Fruit fly (Drosophila melanogaster): ENCODE measurements around the gene Sec15.

Gene Sec15

dm6 chr3R:21127352-21127985, 19.7 kb upstream of the Sec15 start, which contains the start of the genes slmb and CG5793:
Gene slmb, minus strand, starts transcription at chr3R:21127485.
Gene CG5793, plus strand, starts transcription at chr3R:21127573.
- no peak for TF ChIP-seq CG8478 (optimal IDR thresholded peaks at IDR 0.05)
- TF ChIP-seq CTCF (optimal IDR thresholded peaks at IDR 0.05), result peak in 1 of 2 experiments; percentile 7

dm6 chr3R:21126673-21127284, 19.0 kb upstream of the Sec15 start:
- TF ChIP-seq CG8478 (optimal IDR thresholded peaks at IDR 0.05), result no peak
- peak in 1 of 2 experiments; percentile 37 for TF ChIP-seq CTCF (optimal IDR thresholded peaks at IDR 0.05)

DNA sequence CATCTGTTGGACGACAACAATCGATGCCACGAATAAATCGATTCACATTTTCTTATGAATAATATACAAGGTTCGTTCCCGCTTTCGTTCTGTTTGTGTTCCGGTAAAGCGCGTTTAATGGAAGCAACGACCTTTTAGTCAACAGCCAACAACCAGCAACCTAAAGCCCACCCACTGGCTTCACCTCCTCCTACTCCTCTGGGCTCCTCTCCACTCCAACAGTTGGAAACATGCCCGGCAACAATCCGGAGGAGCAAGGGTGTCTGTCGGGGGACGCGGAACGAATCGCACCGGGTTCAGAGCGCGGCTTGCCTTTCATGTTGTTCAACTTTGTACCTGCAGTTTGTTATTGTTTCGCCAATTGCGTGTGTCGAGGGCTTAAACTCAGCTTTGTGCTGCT, 16.5 kb upstream of the Sec15 start:
- no peak for TF ChIP-seq CG8478 (optimal IDR thresholded peaks at IDR 0.05)
- no peak for TF ChIP-seq CTCF (optimal IDR thresholded peaks at IDR 0.05)

dm6 chr3R:21118784-21119183, 11.0 kb upstream of the Sec15 start, which contains the start of gene Bdbt:
Gene Bdbt, minus strand, starts transcription at chr3R:21118856.
- no peak for TF ChIP-seq CG8478 (optimal IDR thresholded peaks at IDR 0.05)
- no peak for TF ChIP-seq CTCF (optimal IDR thresholded peaks at IDR 0.05)

DNA sequence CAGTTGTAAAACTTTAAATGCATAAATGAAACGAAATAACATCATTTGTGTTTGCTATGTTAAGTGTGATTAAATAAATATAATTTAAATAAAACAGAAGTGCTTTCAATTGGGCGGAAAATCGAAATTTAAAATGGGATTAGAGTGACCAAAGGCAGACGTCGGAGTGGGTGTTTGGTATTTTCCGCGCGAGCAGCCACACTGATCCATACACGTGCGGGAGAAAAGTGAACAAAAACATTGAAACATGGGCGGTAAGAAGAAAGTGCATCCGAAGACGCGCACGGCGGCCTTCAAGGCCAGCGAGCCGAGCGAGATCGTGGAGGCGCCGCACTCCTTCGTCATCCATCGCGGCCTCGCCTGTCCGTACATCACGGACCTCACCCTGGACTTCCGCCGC, 8.3 kb upstream of the Sec15 start, which contains the start of gene ppan:
TSS of gene ppan (plus strand) at position 198 of the 400 bp plus-strand sequence.
- no peak for TF ChIP-seq CG8478 (optimal IDR thresholded peaks at IDR 0.05)
- no peak for TF ChIP-seq CTCF (optimal IDR thresholded peaks at IDR 0.05)

dm6 chr3R:21112742-21113465, 5.1 kb upstream of the Sec15 start:
- TF ChIP-seq CTCF (optimal IDR thresholded peaks at IDR 0.05) (no peak), CG8478 (optimal IDR thresholded peaks at IDR 0.05) (no peak)

DNA sequence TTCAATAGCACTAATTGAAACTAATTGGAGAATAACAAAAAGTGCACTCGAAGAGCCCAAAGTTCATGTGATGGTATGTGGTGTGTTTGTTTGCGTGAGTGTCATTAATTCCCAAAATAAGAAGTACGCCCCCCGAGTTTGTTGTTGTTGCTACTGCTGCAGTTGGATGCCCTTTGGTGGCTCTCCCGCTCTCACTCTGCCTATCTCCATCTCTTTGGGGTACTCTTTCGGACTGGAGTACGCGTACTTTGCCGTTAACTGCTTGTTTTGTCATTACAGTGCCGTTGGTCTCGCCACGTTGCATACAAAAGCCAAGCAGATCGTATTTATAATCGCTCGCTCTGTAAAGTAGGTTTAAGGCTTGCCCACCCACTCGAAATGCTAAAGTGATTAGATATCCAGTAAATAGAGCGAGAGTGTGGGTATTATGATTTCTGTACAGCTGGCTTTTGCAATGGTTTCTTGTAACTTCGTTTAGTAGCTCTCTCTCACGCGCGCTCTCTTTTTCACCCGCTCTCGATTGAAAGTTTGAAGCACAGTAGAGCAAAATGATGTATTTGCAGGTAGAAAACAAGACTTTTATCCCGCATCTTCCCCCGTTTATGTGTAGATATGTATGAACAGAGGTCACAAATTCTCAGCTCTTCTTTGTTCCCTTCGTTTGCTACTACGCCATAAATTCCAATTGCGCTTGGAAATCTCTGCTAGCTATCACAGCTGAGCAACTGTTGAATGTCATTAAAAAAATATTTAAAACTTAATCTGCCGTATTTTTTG, 4.4 kb upstream of the Sec15 start:
- no peak for TF ChIP-seq CTCF (optimal IDR thresholded peaks at IDR 0.05)
- TF ChIP-seq CG8478 (optimal IDR thresholded peaks at IDR 0.05), result no peak

DNA sequence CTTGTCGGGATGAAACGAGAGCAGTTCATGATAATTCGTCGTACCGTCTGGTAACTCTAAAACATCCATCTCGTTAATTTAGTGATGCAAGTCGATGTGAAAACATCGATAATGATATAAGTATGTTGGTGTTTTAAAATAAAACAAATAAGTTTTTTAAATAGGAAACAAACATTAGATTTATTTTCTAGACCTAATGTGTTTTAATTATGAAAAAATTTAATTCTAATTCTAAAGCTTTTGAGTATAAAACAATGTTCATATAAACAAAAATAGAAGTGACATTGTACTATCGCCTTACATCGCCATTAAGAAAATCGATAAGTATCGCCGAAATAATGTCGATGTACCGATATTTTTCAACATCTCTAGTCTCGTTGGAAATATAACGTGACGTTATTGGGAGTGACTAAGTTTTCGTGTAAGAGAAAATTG, 3.3 kb upstream of the Sec15 start, which contains the start of gene Rab11:
TSS of gene Rab11 (plus strand) at position 363 of the 435 bp plus-strand sequence.
- TF ChIP-seq CG8478 (optimal IDR thresholded peaks at IDR 0.05) (no peak), CTCF (optimal IDR thresholded peaks at IDR 0.05) (no peak)

dm6 chr3R:21109712-21110111, 1.9 kb upstream of the Sec15 start:
- TF ChIP-seq CG8478 (optimal IDR thresholded peaks at IDR 0.05), result no peak
- TF ChIP-seq CTCF (optimal IDR thresholded peaks at IDR 0.05), result no peak

DNA sequence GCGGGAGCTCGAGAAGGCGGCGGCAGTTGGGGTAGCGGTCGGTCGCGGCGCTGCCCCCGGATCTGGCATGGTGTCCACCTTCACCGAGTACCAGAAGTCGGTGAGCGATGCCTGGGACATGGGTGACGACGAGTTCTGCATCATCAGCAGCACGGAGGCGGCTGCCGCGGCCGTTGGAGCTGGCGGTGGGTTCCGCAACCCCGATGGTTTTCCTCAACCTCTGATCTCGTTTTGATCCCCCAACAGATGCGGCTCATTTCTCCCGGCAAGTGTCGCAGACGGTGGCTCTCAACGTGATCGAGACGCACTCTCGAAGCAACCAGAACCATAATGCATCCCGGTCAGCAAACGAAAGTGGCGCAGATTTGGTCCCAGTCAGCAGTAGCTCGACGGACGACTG, 5.3 kb downstream of the Sec15 start:
- no peak for TF ChIP-seq CG8478 (optimal IDR thresholded peaks at IDR 0.05)

DNA sequence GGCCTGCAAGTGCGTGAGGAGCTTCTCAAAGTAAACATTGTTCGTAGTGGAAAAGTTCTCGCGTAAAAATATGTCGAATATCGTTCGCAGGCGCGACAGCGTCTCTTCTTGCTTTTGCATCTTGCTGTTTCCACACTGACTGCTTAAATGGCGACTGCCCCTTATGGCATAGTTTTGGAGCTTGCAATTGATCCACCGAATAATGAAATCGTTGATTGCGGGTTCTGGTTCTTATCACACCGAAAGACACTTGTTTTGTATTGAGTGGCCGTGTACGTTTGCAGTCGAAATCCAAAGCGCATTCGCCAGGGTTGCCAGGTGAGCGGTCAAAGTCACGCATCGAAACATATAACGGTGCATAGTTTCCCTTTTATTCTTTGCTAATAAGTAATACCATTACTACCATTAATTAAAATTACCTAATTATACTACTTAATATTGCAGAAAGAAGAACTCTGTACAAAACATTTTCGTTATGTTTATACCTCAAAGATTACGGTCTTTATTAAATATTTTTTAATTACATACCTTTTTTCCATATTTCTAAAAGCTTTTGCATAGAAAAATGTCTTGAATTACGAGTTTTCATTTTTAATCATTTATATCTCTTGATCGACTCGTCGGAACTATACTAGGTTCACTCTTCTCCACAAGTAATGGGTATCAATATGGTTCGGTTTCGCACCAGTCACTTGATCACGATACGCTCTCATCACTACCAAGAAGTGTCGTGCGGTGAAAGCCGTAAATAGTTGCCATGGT, 6.1 kb downstream of the Sec15 start, which contains the start of the genes CG7044 and Tbc1d22:
TSS of gene CG7044 (minus strand) at position 266 of the 762 bp plus-strand sequence.
TSS of gene Tbc1d22 (plus strand) at position 747 of the 762 bp plus-strand sequence.
- TF ChIP-seq CTCF (optimal IDR thresholded peaks at IDR 0.05), result no peak
- TF ChIP-seq CG8478 (optimal IDR thresholded peaks at IDR 0.05), result no peak

DNA sequence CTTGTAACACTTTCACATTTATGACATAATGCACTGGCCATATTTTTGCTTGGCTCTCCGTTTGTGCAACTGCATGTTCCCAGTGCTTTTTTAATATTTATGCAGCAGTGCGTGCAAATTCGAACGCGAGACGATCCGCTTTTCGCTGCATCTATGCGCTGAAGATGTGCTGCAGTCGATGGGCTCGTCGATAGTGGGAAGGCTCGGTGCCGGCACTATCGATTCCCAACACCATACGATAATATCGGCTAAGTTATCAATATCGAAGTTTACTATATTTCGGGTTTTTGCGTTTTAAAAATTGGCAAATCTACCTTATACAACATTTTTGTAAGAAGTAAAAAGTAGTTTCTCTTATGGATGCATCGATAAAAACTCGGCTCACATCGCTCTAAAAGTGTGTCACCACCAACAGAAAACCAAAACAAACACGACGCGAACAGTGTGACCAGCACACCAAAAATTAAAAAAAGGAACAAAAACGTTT, 10.1 kb downstream of the Sec15 start, which contains the start of gene RhoGAP93B:
TSS of gene RhoGAP93B (minus strand) at position 197 of the 487 bp plus-strand sequence.
- TF ChIP-seq CTCF (optimal IDR thresholded peaks at IDR 0.05) (peak; percentile 4 to 10), CG8478 (optimal IDR thresholded peaks at IDR 0.05) (no peak)

dm6 chr3R:21097160-21097559, 10.6 kb downstream of the Sec15 start:
- TF ChIP-seq CTCF (optimal IDR thresholded peaks at IDR 0.05) (no peak), CG8478 (optimal IDR thresholded peaks at IDR 0.05) (no peak)
